Fruit fly (Drosophila melanogaster): ENCODE measurements around the gene schuy.

The schuy gene

dm6 chr3L:19991714-19992231, 5.9 kb downstream of the schuy start, which contains the start of the genes CG7646 and Nca (continued):
- TF ChIP-seq Med (GFP tag) (peak; percentile 59), CG12104 (GFP tag; optimal IDR thresholded peaks at IDR 0.05) (peak; percentile 21), Nf-YC (tag; optimal IDR thresholded peaks at IDR 0.05) (no peak), crp (GFP tag; optimal IDR thresholded peaks at IDR 0.05) (no peak), pita (GFP tag; optimal IDR thresholded peaks at IDR 0.05) (no peak), Vsx1 (GFP tag; optimal IDR thresholded peaks at IDR 0.05) (no peak), CG11723 (GFP tag; optimal IDR thresholded peaks at IDR 0.05) (no peak), dati (GFP tag; IDR thresholded peaks at IDR 0.05) (no peak), pnt (GFP tag; optimal IDR thresholded peaks at IDR 0.05) (no peak), Hr39 (optimal IDR thresholded peaks at IDR 0.05) (no peak), CG30431 (GFP tag; optimal IDR thresholded peaks at IDR 0.05) (no peak), kay (GFP tag; optimal IDR thresholded peaks at IDR 0.05) (no peak), Meics (GFP tag; optimal IDR thresholded peaks at IDR 0.05) (no peak), Eip74EF (GFP tag; optimal IDR thresholded peaks at IDR 0.05) (no peak), CG7372 (GFP tag; IDR thresholded peaks at IDR 0.05) (no peak), CG12391 (tag; optimal IDR thresholded peaks at IDR 0.05) (peak; percentile 49), CG4854 (GFP tag; optimal IDR thresholded peaks at IDR 0.05) (no peak), pzg (GFP tag; optimal IDR thresholded peaks at IDR 0.05) (peak; percentile 67), CG10431 (GFP tag; optimal IDR thresholded peaks at IDR 0.05) (no peak), chm (GFP tag; IDR thresholded peaks at IDR 0.05) (no peak), bsh (GFP tag; optimal IDR thresholded peaks at IDR 0.05) (no peak), CG10462 (GFP tag; optimal IDR thresholded peaks at IDR 0.05) (no peak), CG17385 (GFP tag; optimal IDR thresholded peaks at IDR 0.05) (no peak), CG4424 (GFP tag; optimal IDR thresholded peaks at IDR 0.05) (no peak), bigmax (GFP tag; optimal IDR thresholded peaks at IDR 0.05) (no peak), Hr78 (GFP tag; optimal IDR thresholded peaks at IDR 0.05) (no peak), CG12942 (GFP tag; optimal IDR thresholded peaks at IDR 0.05) (no peak), fu2 (GFP tag; optimal IDR thresholded peaks at IDR 0.05) (no peak), CG4730 (GFP tag; IDR thresholded peaks at IDR 0.05) (no peak), ci (GFP tag; IDR thresholded peaks at IDR 0.05) (no peak), Hr51 (GFP tag; optimal IDR thresholded peaks at IDR 0.05) (peak in 1 of 2 experiments; percentile 4), CG4328 (GFP tag; optimal IDR thresholded peaks at IDR 0.05) (peak; percentile 66), CG14667 (GFP tag; IDR thresholded peaks at IDR 0.05) (no peak), abd-A (tag; optimal IDR thresholded peaks at IDR 0.05) (no peak), CG10654 (GFP tag; optimal IDR thresholded peaks at IDR 0.05) (no peak), CG1233 (GFP tag; optimal IDR thresholded peaks at IDR 0.05) (no peak), CG2129 (GFP tag; IDR thresholded peaks at IDR 0.05; ENCODE audit: partially characterized antibody) (peak; percentile 69), CG10274 (GFP tag; optimal IDR thresholded peaks at IDR 0.05) (no peak), Deaf1 (tag; optimal IDR thresholded peaks at IDR 0.05) (no peak), CG3995 (GFP tag; optimal IDR thresholded peaks at IDR 0.05) (peak; percentile 82), Oli (tag; optimal IDR thresholded peaks at IDR 0.05) (no peak), CG9727 (GFP tag; optimal IDR thresholded peaks at IDR 0.05) (no peak), CG1529 (GFP tag; optimal IDR thresholded peaks at IDR 0.05) (no peak), grn (GFP tag; optimal IDR thresholded peaks at IDR 0.05) (no peak), CG32767 (GFP tag; IDR thresholded peaks at IDR 0.05) (peak; percentile 78), Dll (GFP tag; IDR thresholded peaks at IDR 0.05; ENCODE audit: partially characterized antibody) (peak; percentile 92), Elba2 (GFP tag; optimal IDR thresholded peaks at IDR 0.05) (peak; percentile 77), twi (tag; optimal IDR thresholded peaks at IDR 0.05) (peak; percentile 59), Six4 (GFP tag; optimal IDR thresholded peaks at IDR 0.05) (no peak), pros (GFP tag; optimal IDR thresholded peaks at IDR 0.05) (no peak), CG31365 (tag; optimal IDR thresholded peaks at IDR 0.05) (no peak)

All from whole organism, embryonic.